Fruit fly (Drosophila melanogaster) whole organism, adult: ENCODE data around the gene CG8119.

Experiments used
- CG11617 ChIP-seq: fragments of 200-800 bp; sonication (Bioruptor generic); optimal IDR thresholded peaks from 2 replicates; lab custom pipeline; 2017; ENCODE audit warnings: mild to moderate bottlenecking, missing biosample characterization, missing genetic modification reagents, missing genetic modification characterization
- CG12768 ChIP-seq: fragments of 200-800 bp; sonication (Bioruptor generic); optimal IDR thresholded peaks from 2 replicates; lab custom pipeline; 2017; ENCODE audit warnings: missing biosample characterization, missing genetic modification characterization, mild to moderate bottlenecking, moderate library complexity, missing genetic modification reagents
- CG33017 ChIP-seq: fragments of 200-800 bp; sonication (Bioruptor generic); optimal IDR thresholded peaks from 2 replicates; lab custom pipeline; 2018; ENCODE audit warnings: missing biosample characterization, mild to moderate bottlenecking, missing genetic modification characterization, moderate library complexity
- CG5204 ChIP-seq: fragments of 200-800 bp; sonication (Bioruptor generic); optimal IDR thresholded peaks from 2 replicates; lab custom pipeline; 2016; ENCODE audit warnings: missing biosample characterization, missing genetic modification characterization
- CG7045 ChIP-seq: fragments of 200-800 bp; sonication (Bioruptor generic); optimal IDR thresholded peaks from 2 replicates; lab custom pipeline; 2017; ENCODE audit warnings: missing biosample characterization, mild to moderate bottlenecking, missing genetic modification characterization
- CG7101 ChIP-seq: fragments of 200-800 bp; sonication (Bioruptor generic); optimal IDR thresholded peaks from 2 replicates; lab custom pipeline; 2018; ENCODE audit warnings: missing biosample characterization, mild to moderate bottlenecking, missing genetic modification characterization, moderate library complexity
- Crg-1 ChIP-seq: fragments of 200-800 bp; sonication (Bioruptor generic); optimal IDR thresholded peaks from 2 replicates; lab custom pipeline; 2016; ENCODE audit warnings: missing biosample characterization, missing genetic modification characterization
- Hr96 ChIP-seq: fragments of 200-800 bp; sonication (Bioruptor generic); optimal IDR thresholded peaks from 2 replicates; lab custom pipeline; 2016; ENCODE audit warnings: missing biosample characterization, missing genetic modification characterization
- cic ChIP-seq: fragments of 200-800 bp; sonication (Bioruptor generic); optimal IDR thresholded peaks from 2 replicates; lab custom pipeline; 2017; ENCODE audit warnings: missing biosample characterization, mild to moderate bottlenecking, missing genetic modification characterization, moderate library complexity
- cnc ChIP-seq, 2 experiments: fragments of >200 bp; optimal IDR thresholded peaks; 2 replicates each; lab custom pipeline; 2017
- kay ChIP-seq: fragments of 200-800 bp; sonication (Bioruptor generic); peaks from one replicate; lab custom pipeline; 2016; ENCODE audit warnings: missing biosample characterization, missing genetic modification characterization, borderline replicate concordance
- ovo ChIP-seq: fragments of 200-800 bp; sonication (Bioruptor generic); optimal IDR thresholded peaks from 2 replicates; lab custom pipeline; 2016; ENCODE audit warnings: missing biosample characterization, missing genetic modification characterization
- pad ChIP-seq: fragments of 200-800 bp; sonication (Bioruptor generic); optimal IDR thresholded peaks from 3 replicates; lab custom pipeline; 2017; ENCODE audit warnings: missing biosample characterization, missing genetic modification characterization, mild to moderate bottlenecking, moderate library complexity, missing genetic modification reagents
- toe ChIP-seq: fragments of 200-800 bp; sonication (Bioruptor generic); optimal IDR thresholded peaks from 2 replicates; lab custom pipeline; 2016; ENCODE audit warnings: missing biosample characterization, missing genetic modification characterization

dm6 chrX:15710751-15711179 is 48.4 kb downstream of the CG8119 start:
- TF ChIP-seq Crg-1 (GFP tag; lab: Kevin White, UChicago): no peak
- no peak for TF ChIP-seq toe
- no peak for TF ChIP-seq kay (GFP tag; lab: Kevin White, UChicago)
- TF ChIP-seq CG7101 (tag; lab: Kevin White, UChicago): no peak
- no peak for TF ChIP-seq CG5204 (GFP tag; lab: Kevin White, UChicago)
- TF ChIP-seq Hr96: no peak
- TF ChIP-seq CG7045 (GFP tag; lab: Kevin White, UChicago): no peak
- no peak for TF ChIP-seq CG33017 (tag; lab: Kevin White, UChicago)
- TF ChIP-seq cnc (optimal IDR thresholded peaks at IDR 0.05; lab: Kevin White, UChicago): no peak
- TF ChIP-seq pad (GFP tag; lab: Kevin White, UChicago): no peak
- TF ChIP-seq CG11617: no peak
- TF ChIP-seq ovo (GFP tag; lab: Kevin White, UChicago): no peak
- TF ChIP-seq cic: no peak
- TF ChIP-seq CG12768 (GFP tag; lab: Kevin White, UChicago): no peak
